Fruit fly (Drosophila melanogaster): ENCODE measurements around the gene mthl12.

DNA sequence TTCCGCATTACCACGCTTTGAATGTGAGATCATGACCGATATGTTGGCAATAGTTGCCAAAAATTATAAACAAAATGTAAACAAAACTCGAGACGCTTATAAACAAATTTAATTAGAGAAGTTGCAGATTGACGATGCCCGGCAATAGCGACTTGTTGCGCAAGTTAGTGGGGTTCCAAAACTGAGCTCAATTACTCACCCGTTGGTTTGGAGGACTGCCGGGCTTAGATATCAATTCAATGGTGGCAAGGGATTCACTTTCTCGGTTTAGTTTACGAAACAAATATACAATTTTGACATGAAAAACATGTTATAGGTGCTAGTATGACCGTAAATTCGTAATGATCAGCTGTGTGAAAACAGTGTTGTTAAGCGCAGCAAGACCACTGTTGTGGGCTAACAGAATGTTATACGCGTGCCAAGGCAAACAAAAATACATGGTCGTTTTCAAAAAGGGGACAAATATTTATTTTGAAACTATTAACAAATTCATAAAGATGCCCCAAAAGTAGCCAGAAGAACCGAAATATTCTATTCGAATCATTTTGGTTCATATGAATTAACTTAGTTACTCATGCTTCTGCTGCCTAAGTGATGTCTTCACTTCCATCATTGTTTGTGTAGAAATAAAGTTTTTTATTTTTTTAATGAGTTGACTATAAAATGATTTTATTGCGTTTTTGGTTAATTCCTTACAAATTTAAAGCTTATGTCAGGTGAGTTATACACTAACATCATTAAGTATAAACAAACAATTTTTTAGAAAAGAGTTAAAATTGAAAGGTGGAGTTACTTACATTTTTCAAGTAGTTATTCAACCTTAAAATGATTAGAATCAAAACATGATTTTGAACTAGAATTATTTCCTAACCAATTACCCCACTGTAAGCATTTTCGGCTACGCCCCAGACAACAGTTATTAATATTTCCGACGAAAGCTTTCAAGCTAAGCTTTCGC is 13.4 kb downstream of the mthl12 start, which contains the start of gene Elp6:
- TF ChIP-seq CG8478 (optimal IDR thresholded peaks at IDR 0.05) (no peak), psq (optimal IDR thresholded peaks at IDR 0.05) (no peak)

All from whole organism.